Fruit fly (Drosophila melanogaster): ENCODE results near the gene Strump.

Strump gene

DNA sequence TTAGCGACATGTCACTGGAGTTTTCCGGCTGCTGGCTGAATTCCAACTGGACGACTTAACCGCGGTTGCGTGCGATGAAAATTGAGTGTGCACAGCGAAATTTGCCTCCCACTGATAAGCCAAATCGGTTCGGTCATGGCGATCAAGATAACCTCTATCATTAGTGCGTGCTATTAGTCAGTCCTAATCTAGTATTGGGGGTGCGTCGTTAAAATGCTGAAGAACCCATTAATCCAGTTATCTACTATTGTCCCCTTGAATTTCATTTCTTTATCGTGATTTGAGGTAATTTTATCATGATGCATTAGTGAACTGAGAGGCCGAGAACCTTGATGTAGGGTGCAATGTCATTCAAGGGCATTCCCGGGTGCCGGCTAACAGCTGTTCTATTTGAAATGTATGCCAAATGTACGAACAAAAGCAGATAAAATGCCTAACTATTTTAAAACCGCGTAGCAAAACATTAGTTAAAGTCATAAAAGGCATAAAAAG is 6.7 kb downstream of the Strump start, which contains the start of gene Pgm1 (continued):
- peak; percentile 85 for TF ChIP-seq eg (GFP tag; IDR thresholded peaks at IDR 0.05)
- peak; percentile 86 for TF ChIP-seq Lpt (GFP tag; optimal IDR thresholded peaks at IDR 0.05)
- TF ChIP-seq vri (GFP tag; optimal IDR thresholded peaks at IDR 0.05) = peak; percentile 93
- TF ChIP-seq CG15336 (GFP tag; IDR thresholded peaks at IDR 0.05) = peak; percentile 80
- peak; percentile 93 for TF ChIP-seq OdsH (GFP tag; optimal IDR thresholded peaks at IDR 0.05)
- TF ChIP-seq CG10669 (GFP tag; optimal IDR thresholded peaks at IDR 0.05) = peak; percentile 87
- TF ChIP-seq CG6808 (GFP tag; optimal IDR thresholded peaks at IDR 0.05) = peak; percentile 83
- TF ChIP-seq CG11294 (GFP tag; IDR thresholded peaks at IDR 0.05) = peak; percentile 66; the same call in 1 of the 2 replicates
- TF ChIP-seq CG4318 (GFP tag; optimal IDR thresholded peaks at IDR 0.05) = no peak
- peak; percentile 85 for TF ChIP-seq CG11902 (GFP tag; optimal IDR thresholded peaks at IDR 0.05)
- peak; percentile 92 for TF ChIP-seq CG6792 (GFP tag; optimal IDR thresholded peaks at IDR 0.05)
- no peak for TF ChIP-seq CG9139 (GFP tag; optimal IDR thresholded peaks at IDR 0.05)
- peak; percentile 96 for TF ChIP-seq CG31627 (GFP tag; optimal IDR thresholded peaks at IDR 0.05)
- peak; percentile 96 for TF ChIP-seq Sox14 (GFP tag; optimal IDR thresholded peaks at IDR 0.05)
- peak; percentile 94 for TF ChIP-seq Hr4 (GFP tag; optimal IDR thresholded peaks at IDR 0.05)
- peak; percentile 95 for TF ChIP-seq pdm3 (GFP tag; optimal IDR thresholded peaks at IDR 0.05)
- TF ChIP-seq Sox15 (GFP tag; optimal IDR thresholded peaks at IDR 0.05) = peak; percentile 89
- no peak for TF ChIP-seq net (GFP tag; optimal IDR thresholded peaks at IDR 0.05)
- peak; percentile 71 for TF ChIP-seq Blimp-1 (GFP tag; optimal IDR thresholded peaks at IDR 0.05)
- peak; percentile 89 for TF ChIP-seq CG11762 (GFP tag; optimal IDR thresholded peaks at IDR 0.05; ENCODE audit: insufficient read depth)
- TF ChIP-seq CG34406 (GFP tag; optimal IDR thresholded peaks at IDR 0.05) = peak; percentile 87

DNA sequence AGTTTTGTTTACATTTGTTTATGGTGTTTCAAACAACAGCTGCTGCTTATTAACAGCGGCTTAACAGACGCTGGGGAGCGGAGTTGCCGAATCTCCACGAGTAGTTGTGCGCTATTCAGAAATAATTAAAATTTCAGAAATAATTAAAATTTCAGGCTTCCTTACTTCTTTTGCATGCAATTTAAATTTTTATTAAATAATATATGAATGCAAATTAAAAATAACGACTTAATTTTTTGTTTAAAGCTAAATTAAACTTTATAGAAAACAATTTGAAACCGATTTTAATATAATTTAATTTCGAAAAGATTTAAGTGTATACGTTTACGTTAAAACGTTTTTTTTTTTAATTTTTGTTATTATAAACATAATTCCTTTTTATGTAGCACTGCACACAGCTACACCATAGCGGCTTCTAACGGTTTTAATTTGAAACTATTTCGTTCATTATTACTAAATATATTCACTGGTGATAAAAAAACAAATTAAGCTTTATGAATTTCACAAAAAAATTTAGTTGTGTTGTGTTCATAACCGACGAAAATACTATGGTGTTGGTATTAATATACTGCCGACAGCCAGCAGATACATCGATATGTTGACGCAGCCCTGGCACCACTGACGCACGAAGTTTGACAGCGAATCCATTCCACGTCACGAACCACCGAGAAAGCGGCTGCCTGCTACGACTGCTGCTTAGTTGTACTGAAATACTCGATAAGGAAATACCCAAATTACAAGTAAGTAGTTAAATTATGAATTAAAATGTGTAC is 7.4 kb downstream of the Strump start, which contains the start of gene SsRbeta:
TSS of gene SsRbeta (plus strand) at position 645 of the 773 bp plus-strand sequence.
- TF ChIP-seq eg (GFP tag; IDR thresholded peaks at IDR 0.05) (peak; percentile 63), esn (GFP tag; optimal IDR thresholded peaks at IDR 0.05) (peak; percentile 19), CG3919 (GFP tag; optimal IDR thresholded peaks at IDR 0.05) (no peak), net (GFP tag; optimal IDR thresholded peaks at IDR 0.05) (no peak), CG34406 (GFP tag; optimal IDR thresholded peaks at IDR 0.05) (no peak), Eip75B (GFP tag; optimal IDR thresholded peaks at IDR 0.05) (no peak), CG6854 (GFP tag; optimal IDR thresholded peaks at IDR 0.05) (no peak), Met (GFP tag; optimal IDR thresholded peaks at IDR 0.05) (peak; percentile 26), svp (GFP tag) (no peak), CG10631 (GFP tag; optimal IDR thresholded peaks at IDR 0.05) (peak; percentile 18), ss (GFP tag; optimal IDR thresholded peaks at IDR 0.05) (no peak), acj6 (GFP tag; optimal IDR thresholded peaks at IDR 0.05) (peak; percentile 38), fd85E (GFP tag; optimal IDR thresholded peaks at IDR 0.05) (no peak), OdsH (GFP tag; optimal IDR thresholded peaks at IDR 0.05) (peak; percentile 43), Lpt (GFP tag; optimal IDR thresholded peaks at IDR 0.05) (no peak), Gug (GFP tag; IDR thresholded peaks at IDR 0.05) (peak; percentile 33), CG8119 (GFP tag; IDR thresholded peaks at IDR 0.05) (peak; percentile 19), CG1621 (tag; optimal IDR thresholded peaks at IDR 0.05) (no peak), Sox14 (GFP tag; optimal IDR thresholded peaks at IDR 0.05) (no peak), Hr38 (GFP tag; optimal IDR thresholded peaks at IDR 0.05) (no peak), fkh (GFP tag; optimal IDR thresholded peaks at IDR 0.05) (peak; percentile 51), CG8632 (GFP tag; optimal IDR thresholded peaks at IDR 0.05) (no peak), Eip78C (GFP tag) (peak; percentile 75), dac (GFP tag; optimal IDR thresholded peaks at IDR 0.05) (no peak), cyc (GFP tag; optimal IDR thresholded peaks at IDR 0.05) (no peak), salr (GFP tag; optimal IDR thresholded peaks at IDR 0.05) (no peak), pdm3 (GFP tag; optimal IDR thresholded peaks at IDR 0.05) (no peak), Eip93F (GFP tag; optimal IDR thresholded peaks at IDR 0.05) (peak; percentile 78), CG8319 (GFP tag; optimal IDR thresholded peaks at IDR 0.05) (no peak), CG15336 (GFP tag; IDR thresholded peaks at IDR 0.05) (peak; percentile 41), CG3032 (tag; optimal IDR thresholded peaks at IDR 0.05) (peak; percentile 13), Hr4 (GFP tag; optimal IDR thresholded peaks at IDR 0.05) (no peak), Ets96B (tag; optimal IDR thresholded peaks at IDR 0.05) (no peak), spab (GFP tag; optimal IDR thresholded peaks at IDR 0.05) (no peak), Sox15 (GFP tag; optimal IDR thresholded peaks at IDR 0.05) (no peak), Hr39 (GFP tag; optimal IDR thresholded peaks at IDR 0.05) (no peak), CG10669 (GFP tag; optimal IDR thresholded peaks at IDR 0.05) (no peak), achi (GFP tag; optimal IDR thresholded peaks at IDR 0.05) (peak; percentile 100)
